Worm (Caenorhabditis elegans): ENCODE measurements around the gene hmgr-1.
A peak's percentile ranks its signal among the peaks of the same experiment; 100 is the strongest.

The hmgr-1 gene

DNA sequence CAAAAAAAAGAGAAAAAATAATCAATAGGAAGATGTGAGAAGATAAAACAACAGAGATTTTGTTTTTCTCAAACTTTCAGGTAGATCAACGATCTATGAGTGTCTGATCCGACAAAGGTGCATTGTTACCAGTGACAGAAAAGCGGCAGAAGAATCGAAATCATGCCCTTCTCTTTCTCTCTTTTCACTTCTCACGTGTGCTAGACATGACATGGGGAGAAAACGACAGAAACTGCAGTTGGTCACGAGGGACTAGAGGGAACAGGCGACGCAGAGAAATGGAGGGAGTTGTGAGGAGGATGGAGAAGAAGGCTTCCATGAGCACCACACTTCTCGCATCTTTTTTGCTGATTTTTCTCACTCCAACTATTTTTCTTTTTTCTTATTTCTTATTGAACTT is 24.1 kb upstream of the hmgr-1 start, which contains the start of gene F56C9.10 (continued):
- TF ChIP-seq swsn-7 (tag; optimal IDR thresholded peaks at IDR 0.05) = peak; percentile 85
- TF ChIP-seq F16B12.6 (tag; optimal IDR thresholded peaks at IDR 0.05) = peak; percentile 33
- peak; percentile 65 for TF ChIP-seq unc-86 (tag; optimal IDR thresholded peaks at IDR 0.05)
- peak; percentile 96 for TF ChIP-seq snu-23 (GFP tag; optimal IDR thresholded peaks at IDR 0.05)
- TF ChIP-seq lir-3 (tag; optimal IDR thresholded peaks at IDR 0.05; ENCODE audit: poor library complexity) = peak; percentile 59
- no peak for TF ChIP-seq mab-9 (GFP tag; IDR thresholded peaks at IDR 0.05)
- TF ChIP-seq tlp-1 (tag; optimal IDR thresholded peaks at IDR 0.05) = no peak
- no peak for TF ChIP-seq pqm-1 (tag; optimal IDR thresholded peaks at IDR 0.05)
- TF ChIP-seq ceh-8 (GFP tag; optimal IDR thresholded peaks at IDR 0.05) = no peak
- TF ChIP-seq egl-27 (tag; optimal IDR thresholded peaks at IDR 0.05) = peak; percentile 32 to 79
- TF ChIP-seq hlh-4 (tag; optimal IDR thresholded peaks at IDR 0.05) = no peak
- peak; percentile 78 for TF ChIP-seq unc-130 (tag; optimal IDR thresholded peaks at IDR 0.05)
- TF ChIP-seq sup-37 (GFP tag; optimal IDR thresholded peaks at IDR 0.05) = peak; percentile 38
- TF ChIP-seq lin-14 (GFP tag; optimal IDR thresholded peaks at IDR 0.05) = peak; percentile 97
- TF ChIP-seq lsy-2 (tag; optimal IDR thresholded peaks at IDR 0.05) = peak; percentile 92 to 96

DNA sequence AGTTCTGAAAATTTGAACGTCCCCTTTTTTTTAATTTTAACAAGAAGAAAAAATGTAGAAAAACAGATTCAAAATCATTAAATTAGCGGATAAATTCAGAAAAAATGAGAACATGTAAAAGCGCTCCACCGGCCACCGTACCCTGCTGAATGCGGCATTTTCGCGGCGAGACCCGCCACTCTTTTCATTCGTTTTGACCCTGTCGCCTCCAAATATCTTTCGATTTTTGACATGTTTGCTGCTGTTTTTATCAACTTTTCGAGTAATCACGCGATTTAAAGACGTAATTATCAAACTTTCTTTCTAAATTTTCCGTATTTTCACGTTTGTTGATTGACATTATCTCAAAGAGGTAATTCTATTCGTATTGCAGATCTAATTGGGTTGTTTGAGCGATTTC is 23.1 kb upstream of the hmgr-1 start, which contains the start of gene gsp-2:
TSS of gene gsp-2 (plus strand) at position 374 of the 400 bp plus-strand sequence.
- TF ChIP-seq ets-5 (GFP tag; IDR thresholded peaks at IDR 0.05) (no peak), nhr-12 (tag; optimal IDR thresholded peaks at IDR 0.05) (no peak), lin-39 (tag; optimal IDR thresholded peaks at IDR 0.05) (no peak), unc-130 (tag; optimal IDR thresholded peaks at IDR 0.05) (peak; percentile 81), ceh-90 (tag; optimal IDR thresholded peaks at IDR 0.05) (no peak), nhr-47 (tag; optimal IDR thresholded peaks at IDR 0.05) (peak; percentile 57), nhr-76 (tag; optimal IDR thresholded peaks at IDR 0.05) (no peak), rnt-1 (tag; optimal IDR thresholded peaks at IDR 0.05) (peak; percentile 56), irx-1 (tag; optimal IDR thresholded peaks at IDR 0.05) (no peak), egl-13 (tag; optimal IDR thresholded peaks at IDR 0.05) (no peak), fkh-4 (tag; optimal IDR thresholded peaks at IDR 0.05; ENCODE audit: borderline replicate concordance) (no peak), xbp-1 (tag; optimal IDR thresholded peaks at IDR 0.05) (peak; percentile 63), nhr-85 (tag) (peak; percentile 48), ztf-11 (tag; optimal IDR thresholded peaks at IDR 0.05) (no peak), nhr-11 (tag; optimal IDR thresholded peaks at IDR 0.05) (no peak), F16B12.6 (tag; optimal IDR thresholded peaks at IDR 0.05) (no peak), hlh-17 (GFP tag; optimal IDR thresholded peaks at IDR 0.05; ENCODE audit: borderline replicate concordance) (no peak), nhr-90 (tag; optimal IDR thresholded peaks at IDR 0.05; ENCODE audit: poor library complexity) (peak; percentile 51), fkh-8 (tag; optimal IDR thresholded peaks at IDR 0.05) (peak; percentile 77), ceh-82 (tag; optimal IDR thresholded peaks at IDR 0.05) (peak; percentile 52 to 67 (median 60)), nhr-19 (GFP tag; conservative IDR thresholded peaks at IDR 0.05) (peak; percentile 81), hlh-4 (tag; optimal IDR thresholded peaks at IDR 0.05) (no peak), jun-1 (tag; optimal IDR thresholded peaks at IDR 0.05) (peak; percentile 46), tlp-1 (tag; optimal IDR thresholded peaks at IDR 0.05) (no peak), nhr-237 (tag; optimal IDR thresholded peaks at IDR 0.05) (peak; percentile 24), egl-27 (tag; optimal IDR thresholded peaks at IDR 0.05) (no peak), lsy-2 (tag; optimal IDR thresholded peaks at IDR 0.05) (peak; percentile 94 to 98), pqm-1 (tag; optimal IDR thresholded peaks at IDR 0.05) (no peak), C16A3.4 (tag; optimal IDR thresholded peaks at IDR 0.05) (peak; percentile 74), ceh-63 (GFP tag; optimal IDR thresholded peaks at IDR 0.05) (no peak), C34B4.2 (tag; optimal IDR thresholded peaks at IDR 0.05) (no peak), sptf-1 (tag; optimal IDR thresholded peaks at IDR 0.05) (no peak), unc-62 (GFP tag; optimal IDR thresholded peaks at IDR 0.05) (no peak), elt-3 (tag; optimal IDR thresholded peaks at IDR 0.05) (peak in 3 of 6 experiments; percentile 29 to 89 (median 51)), grh-1 (GFP tag; IDR thresholded peaks at IDR 0.05) (0 out of 2 replicates have a peak, but pooled peaks have one; percentile 5), unc-30 (tag; optimal IDR thresholded peaks at IDR 0.05) (no peak), sox-4 (tag; optimal IDR thresholded peaks at IDR 0.05) (no peak), fos-1 (tag; optimal IDR thresholded peaks at IDR 0.05) (peak; percentile 26), nhr-84 (tag; optimal IDR thresholded peaks at IDR 0.05) (no peak), fkh-10 (GFP tag; optimal IDR thresholded peaks at IDR 0.05) (no peak), ceh-88 (GFP tag; IDR thresholded peaks at IDR 0.05) (no peak; the same call in 1 of the 2 replicates), hpl-2 (GFP tag; optimal IDR thresholded peaks at IDR 0.05) (peak; percentile 23), ces-1 (GFP tag; optimal IDR thresholded peaks at IDR 0.05) (no peak)
